Worm (Caenorhabditis elegans) whole organism, late embryonic: ENCODE measurements around the gene nhx-6.

Experiments used
- F13H6.1 ChIP-seq: sonication (generic microtip); optimal IDR thresholded peaks from 2 replicates; lab custom pipeline; 2016; ENCODE audit warnings: missing genetic modification characterization, missing compliant biosample characterization
- K02D7.2 ChIP-seq: sonication (generic microtip); optimal IDR thresholded peaks from 2 replicates; lab custom pipeline; 2017; ENCODE audit warnings: mild to moderate bottlenecking, missing genetic modification characterization, missing compliant biosample characterization
- K09A11.1 ChIP-seq: sonication (generic microtip); optimal IDR thresholded peaks from 2 replicates; lab custom pipeline; 2017; ENCODE audit warnings: antibody characterized with exemption, mild to moderate bottlenecking, missing genetic modification characterization, missing compliant biosample characterization; ENCODE audit not compliant: insufficient read depth
- ahr-1 ChIP-seq: sonication (generic microtip); optimal IDR thresholded peaks from 2 replicates; lab custom pipeline; 2016; ENCODE audit warnings: missing genetic modification characterization, missing compliant biosample characterization
- ceh-14 ChIP-seq: sonication (generic microtip); optimal IDR thresholded peaks from 2 replicates; lab custom pipeline; 2016; ENCODE audit warnings: missing genotype, missing genetic modification characterization, missing compliant biosample characterization
- ceh-18 ChIP-seq: sonication (generic microtip); optimal IDR thresholded peaks from 2 replicates; lab custom pipeline; 2016; ENCODE audit warnings: missing genetic modification characterization, missing compliant biosample characterization
- ceh-22 ChIP-seq: sonication (generic microtip); optimal IDR thresholded peaks from 2 replicates; lab custom pipeline; 2017; ENCODE audit warnings: missing biosample characterization, missing genetic modification characterization
- ceh-30 ChIP-seq: fragments of 150-350 bp; optimal IDR thresholded peaks from 2 replicates; lab custom pipeline; 2014; ENCODE audit warnings: missing biosample characterization, missing genetic modification characterization
- ceh-31 ChIP-seq: sonication (generic microtip); optimal IDR thresholded peaks from 2 replicates; lab custom pipeline; 2016; ENCODE audit warnings: missing genetic modification characterization, missing compliant biosample characterization
- ceh-34 ChIP-seq: sonication (generic microtip); optimal IDR thresholded peaks from 2 replicates; lab custom pipeline; 2016; ENCODE audit warnings: mild to moderate bottlenecking, missing genetic modification characterization, missing compliant biosample characterization
- ceh-6 ChIP-seq: fragments of 200-800 bp; sonication (Bioruptor generic); optimal IDR thresholded peaks from 2 replicates; lab custom pipeline; 2018; ENCODE audit warnings: mild to moderate bottlenecking, missing genetic modification characterization, missing compliant biosample characterization
- ceh-9 ChIP-seq: sonication (generic microtip); optimal IDR thresholded peaks from 2 replicates; lab custom pipeline; 2016; ENCODE audit warnings: mild to moderate bottlenecking, missing genetic modification characterization, inconsistent platforms, missing compliant biosample characterization
- dmd-4 ChIP-seq: sonication (generic microtip); optimal IDR thresholded peaks from 2 replicates; lab custom pipeline; 2016; ENCODE audit warnings: borderline replicate concordance, missing genetic modification characterization, missing compliant biosample characterization
- elt-2 ChIP-seq: sonication (generic microtip); optimal IDR thresholded peaks from 2 replicates; lab custom pipeline; 2016; ENCODE audit warnings: missing genetic modification reagents, missing genetic modification characterization, missing compliant biosample characterization
- hlh-13 ChIP-seq: fragments of 200-800 bp; sonication (Bioruptor generic); optimal IDR thresholded peaks from 2 replicates; lab custom pipeline; 2018; ENCODE audit warnings: mild to moderate bottlenecking, missing genetic modification characterization, missing compliant biosample characterization
- hlh-6 ChIP-seq: sonication (generic microtip); optimal IDR thresholded peaks from 2 replicates; lab custom pipeline; 2016; ENCODE audit warnings: missing genotype, missing genetic modification characterization, missing compliant biosample characterization
- lim-6 ChIP-seq: sonication (generic microtip); optimal IDR thresholded peaks from 2 replicates; lab custom pipeline; 2016; ENCODE audit warnings: missing genetic modification characterization, missing compliant biosample characterization
- madf-2 ChIP-seq: sonication (generic microtip); optimal IDR thresholded peaks from 2 replicates; lab custom pipeline; 2017; ENCODE audit warnings: missing genetic modification characterization, missing compliant biosample characterization
- mec-3 ChIP-seq: sonication (generic microtip); optimal IDR thresholded peaks from 2 replicates; lab custom pipeline; 2016; ENCODE audit warnings: borderline replicate concordance, missing genetic modification characterization, missing compliant biosample characterization
- nfya-1 ChIP-seq: sonication (generic microtip); optimal IDR thresholded peaks from 2 replicates; lab custom pipeline; 2017; ENCODE audit warnings: missing genetic modification characterization, mild to moderate bottlenecking, missing compliant biosample characterization, antibody characterized with exemption, moderate library complexity
- nhr-232 ChIP-seq: sonication (generic microtip); optimal IDR thresholded peaks from 2 replicates; lab custom pipeline; 2016; ENCODE audit warnings: missing genetic modification characterization, missing compliant biosample characterization
- npax-4 ChIP-seq: sonication (generic microtip); optimal IDR thresholded peaks from 2 replicates; lab custom pipeline; 2016; ENCODE audit warnings: missing genetic modification characterization, missing compliant biosample characterization
- pax-1 ChIP-seq: fragments of 150-350 bp; optimal IDR thresholded peaks from 2 replicates; lab custom pipeline; 2014; ENCODE audit warnings: missing biosample characterization, missing genetic modification characterization
- pqm-1 ChIP-seq: sonication (generic microtip); optimal IDR thresholded peaks from 2 replicates; lab custom pipeline; 2016; ENCODE audit warnings: missing genetic modification characterization, missing compliant biosample characterization
- pros-1 ChIP-seq: fragments of 150-350 bp; optimal IDR thresholded peaks from 2 replicates; lab custom pipeline; 2014; ENCODE audit warnings: missing biosample characterization, missing genetic modification reagents, missing genetic modification characterization
- ref-2 ChIP-seq: sonication (generic microtip); optimal IDR thresholded peaks from 2 replicates; lab custom pipeline; 2016; ENCODE audit warnings: missing genetic modification characterization, missing compliant biosample characterization
- rnt-1 ChIP-seq: sonication (generic microtip); optimal IDR thresholded peaks from 2 replicates; lab custom pipeline; 2016; ENCODE audit warnings: missing genetic modification characterization, missing compliant biosample characterization
- sdc-2 ChIP-seq: sonication (generic microtip); optimal IDR thresholded peaks from 2 replicates; lab custom pipeline; 2016; ENCODE audit warnings: missing genotype, missing genetic modification characterization, missing compliant biosample characterization
- sox-4 ChIP-seq: sonication (generic microtip); optimal IDR thresholded peaks from 2 replicates; lab custom pipeline; 2017; ENCODE audit warnings: mild to moderate bottlenecking, missing genetic modification characterization, inconsistent platforms, missing compliant biosample characterization
- syd-9 ChIP-seq: sonication (generic microtip); optimal IDR thresholded peaks from 2 replicates; lab custom pipeline; 2016; ENCODE audit warnings: mild to moderate bottlenecking, missing genetic modification characterization, moderate library complexity, missing compliant biosample characterization
- tbx-7 ChIP-seq: sonication (generic microtip); optimal IDR thresholded peaks from 2 replicates; lab custom pipeline; 2016; ENCODE audit warnings: missing genotype, missing genetic modification characterization, missing compliant biosample characterization
- unc-3 ChIP-seq, 2 experiments: fragments of 200-800 bp in 1 of 2; sonication (Bioruptor generic) in 1 of 2; sonication (generic microtip) in 1 of 2; conservative IDR thresholded peaks in 1 of 2; optimal IDR thresholded peaks in 1 of 2; 2 replicates each; pipeline versions ENCODE4 v1.3.6 to Lab custom; 2016 to 2022; ENCODE audit warnings: missing compliant biosample characterization in 2 of 2, missing genetic modification characterization in 2 of 2, missing genetic modification reagents in 1 of 2
- unc-42 ChIP-seq: sonication (generic microtip); optimal IDR thresholded peaks from 2 replicates; lab custom pipeline; 2016; ENCODE audit warnings: missing genotype, missing genetic modification characterization, missing compliant biosample characterization
- unc-55 ChIP-seq: sonication (generic microtip); optimal IDR thresholded peaks from 2 replicates; lab custom pipeline; 2017; ENCODE audit warnings: missing biosample characterization, missing genetic modification reagents, missing genetic modification characterization

nhx-6 gene

ce11 chrII:1688813-1689212 is 18.2 kb downstream of the nhx-6 start, which contains the start of the genes fbxb-18 and fbxb-19:
Gene fbxb-18 (minus strand): TSS chrII:1688913.
Gene fbxb-19 (minus strand): TSS chrII:1689181.
- TF ChIP-seq nfya-1: no peak
- no peak for TF ChIP-seq sdc-2 (tag; lab: Kevin White, UChicago)
- no peak for TF ChIP-seq syd-9
- no peak for TF ChIP-seq ceh-14
- no peak for TF ChIP-seq hlh-13 (GFP tag; lab: Kevin White, UChicago)
- no peak for TF ChIP-seq ceh-18
- TF ChIP-seq npax-4 (tag; lab: Kevin White, UChicago): no peak

- TF ChIP-seq elt-2 (tag; lab: Kevin White, UChicago) (no peak), ref-2 (tag; lab: Kevin White, UChicago) (no peak), F13H6.1 (tag; lab: Kevin White, UChicago) (no peak), unc-55 (GFP tag; lab: Kevin White, UChicago) (no peak), ahr-1 (tag; lab: Kevin White, UChicago) (no peak), ceh-30 (tag; lab: Kevin White, UChicago) (no peak), ceh-9 (tag; lab: Kevin White, UChicago) (no peak), syd-9 (no peak), tbx-7 (tag; lab: Kevin White, UChicago) (no peak), lim-6 (tag; lab: Kevin White, UChicago) (no peak)
These were observed 20.4 kb downstream of the nhx-6 start, which contains the start of gene fbxc-22 for ce11 chrII:1691011-1691410. Gene fbxc-22 (minus strand): TSS chrII:1691111.

ce11 chrII:1692827-1693226 is 22.2 kb downstream of the nhx-6 start, which contains the start of gene fbxc-21:
Gene fbxc-21 (minus strand): TSS chrII:1692927.
- TF ChIP-seq pax-1 (no peak), pqm-1 (tag; lab: Kevin White, UChicago) (no peak), rnt-1 (no peak), ceh-30 (tag; lab: Kevin White, UChicago) (no peak), dmd-4 (tag; lab: Kevin White, UChicago) (no peak)

DNA sequence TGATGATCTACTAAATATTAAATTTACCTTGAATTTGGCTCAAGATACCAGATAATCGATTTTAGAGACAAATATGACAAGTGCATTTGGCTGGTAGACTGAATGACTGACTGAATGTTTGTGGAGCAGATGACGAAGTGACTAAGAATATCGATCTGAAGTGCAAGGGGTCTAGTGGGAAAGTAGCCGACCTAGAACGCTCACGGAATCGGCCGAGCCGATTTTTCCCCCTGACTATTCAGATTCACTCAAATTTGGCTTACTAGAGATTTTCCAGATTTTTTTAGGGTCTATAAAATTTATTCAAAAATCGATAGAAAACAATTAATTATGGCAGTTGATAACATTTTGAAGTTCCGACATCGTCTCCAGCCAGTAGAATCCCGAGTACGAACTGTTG is 23.9 kb downstream of the nhx-6 start, which contains the start of gene fbxc-26:
fbxc-26 (minus strand) TSS at position 101 of the 400 bp plus-strand sequence.
- TF ChIP-seq syd-9 (no peak), mec-3 (tag; lab: Kevin White, UChicago) (no peak), nhr-232 (tag; lab: Kevin White, UChicago) (no peak), ceh-31 (tag; lab: Kevin White, UChicago) (no peak), K02D7.2 (tag; lab: Kevin White, UChicago) (no peak), ceh-34 (tag; lab: Kevin White, UChicago) (no peak), unc-3 (GFP tag; conservative IDR thresholded peaks at IDR 0.05; lab: Robert Waterston, UW) (no peak), unc-3 (tag; optimal IDR thresholded peaks at IDR 0.05; lab: Kevin White, UChicago) (no peak), unc-42 (tag; lab: Kevin White, UChicago) (no peak), madf-2 (tag; lab: Kevin White, UChicago) (no peak)

ce11 chrII:1695861-1696260 is 25.2 kb downstream of the nhx-6 start, which contains the start of gene F58E1.13:
Gene F58E1.13 (minus strand): TSS chrII:1695872.
- no peak for TF ChIP-seq K09A11.1 (tag; lab: Kevin White, UChicago)
- TF ChIP-seq elt-2 (tag; lab: Kevin White, UChicago): no peak
- no peak for TF ChIP-seq ceh-14
- TF ChIP-seq ceh-18: no peak
- TF ChIP-seq sox-4 (tag; lab: Kevin White, UChicago): no peak
- TF ChIP-seq pros-1 (tag; lab: Kevin White, UChicago): no peak
- TF ChIP-seq ceh-22 (tag; lab: Kevin White, UChicago): no peak
- TF ChIP-seq syd-9: no peak
- no peak for TF ChIP-seq lim-6 (tag; lab: Kevin White, UChicago)
- TF ChIP-seq hlh-6 (tag; lab: Kevin White, UChicago): no peak
- TF ChIP-seq ceh-30 (tag; lab: Kevin White, UChicago): no peak
- no peak for TF ChIP-seq ceh-31 (tag; lab: Kevin White, UChicago)
- no peak for TF ChIP-seq ceh-6 (GFP tag; lab: Kevin White, UChicago)
